Worm (Caenorhabditis elegans) whole organism, young adult: ENCODE measurements around the gene F19G12.9.

Experiments
- D2030.7 ChIP-seq: fragments of 200-800 bp; sonication (Bioruptor generic); IDR thresholded peaks from 2 replicates; pipeline ENCODE4 v1.3.6; 2022; ENCODE audit warnings: missing genetic modification reagents, missing genetic modification characterization, missing compliant biosample characterization
- T07F8.4 ChIP-seq: sonication (generic microtip); optimal IDR thresholded peaks from 2 replicates; lab custom pipeline; 2016; ENCODE audit warnings: mild to moderate bottlenecking, missing genetic modification characterization, moderate library complexity, missing compliant biosample characterization
- Y53G8AR.9 ChIP-seq: fragments of 200-800 bp; sonication (Bioruptor generic); conservative IDR thresholded peaks from 2 replicates; pipeline ENCODE4 v1.3.6; 2022; ENCODE audit warnings: missing genetic modification reagents, missing genetic modification characterization, missing compliant biosample characterization
- ama-1 ChIP-seq, 3 experiments: fragments of 150-350 bp in 1 of 3; sonication (generic microtip) in 2 of 3; optimal IDR thresholded peaks; 2 replicates each; lab custom pipeline; 2014 to 2018; ENCODE audit warnings: missing biosample characterization in 2 of 3, missing genetic modification characterization in 2 of 3, missing genetic modification reagents in 2 of 3
- attf-3 ChIP-seq: fragments of 200-800 bp; sonication (Bioruptor generic); conservative IDR thresholded peaks from 2 replicates; pipeline ENCODE4 v1.3.6; 2022; ENCODE audit warnings: missing genetic modification reagents, missing genetic modification characterization, missing compliant biosample characterization
- attf-5 ChIP-seq: fragments of 200-800 bp; sonication (Bioruptor generic); optimal IDR thresholded peaks from 2 replicates; lab custom pipeline; 2018; ENCODE audit warnings: mild to moderate bottlenecking, missing genetic modification characterization, missing compliant biosample characterization
- dpl-1 ChIP-seq: fragments of 150-350 bp; optimal IDR thresholded peaks from 2 replicates; lab custom pipeline; 2014; ENCODE audit warnings: missing biosample characterization, missing genetic modification reagents, missing genetic modification characterization
- ets-4 ChIP-seq: fragments of 200-800 bp; sonication (Bioruptor generic); optimal IDR thresholded peaks from 2 replicates; lab custom pipeline; 2018; ENCODE audit warnings: mild to moderate bottlenecking, missing genetic modification characterization, missing compliant biosample characterization
- nhr-179 ChIP-seq: sonication (generic microtip); optimal IDR thresholded peaks from 2 replicates; lab custom pipeline; 2016; ENCODE audit warnings: mild to moderate bottlenecking, missing genetic modification characterization, missing compliant biosample characterization
- snpc-1.1 ChIP-seq: sonication (generic microtip); optimal IDR thresholded peaks from 2 replicates; lab custom pipeline; 2017; ENCODE audit warnings: missing genetic modification characterization, mild to moderate bottlenecking, missing compliant biosample characterization, antibody characterized with exemption, moderate library complexity, missing genotype, missing genetic modification reagents; ENCODE audit not compliant: insufficient read depth
- snpc-1.3 ChIP-seq: sonication (generic microtip); optimal IDR thresholded peaks from 2 replicates; lab custom pipeline; 2017; ENCODE audit warnings: missing genetic modification characterization, mild to moderate bottlenecking, missing compliant biosample characterization, antibody characterized with exemption, moderate library complexity, missing genotype, missing genetic modification reagents; ENCODE audit not compliant: insufficient read depth
- unc-62 ChIP-seq: fragments of 150-350 bp; optimal IDR thresholded peaks from 2 replicates; lab custom pipeline; 2014; ENCODE audit warnings: missing biosample characterization, missing genetic modification reagents, missing genetic modification characterization
- ztf-3 ChIP-seq: fragments of 200-800 bp; sonication (Bioruptor generic); optimal IDR thresholded peaks from 2 replicates; lab custom pipeline; 2018; ENCODE audit warnings: mild to moderate bottlenecking, missing genetic modification characterization, missing compliant biosample characterization

ce11 chrX:1468057-1468456, 49.0 kb downstream of the F19G12.9 start:
- TF ChIP-seq snpc-1.1 (tag; lab: Kevin White, UChicago) (no peak), D2030.7 (no peak), Y53G8AR.9 (GFP tag; lab: Robert Waterston, UW) (no peak), ets-4 (GFP tag; lab: Kevin White, UChicago) (no peak), attf-3 (no peak), attf-5 (no peak), unc-62 (no peak), ama-1 (optimal IDR thresholded peaks at IDR 0.05; lab: Kevin White, UChicago) (no peak), ama-1 (GFP tag; optimal IDR thresholded peaks at IDR 0.05; lab: Kevin White, UChicago) (no peak), snpc-1.3 (tag; lab: Kevin White, UChicago) (no peak), ztf-3 (no peak), nhr-179 (tag; lab: Kevin White, UChicago) (no peak), T07F8.4 (tag; lab: Kevin White, UChicago) (no peak), dpl-1 (GFP tag; lab: Kevin White, UChicago) (no peak)
